Worm (Caenorhabditis elegans): ENCODE data around the gene F21D5.4.

- TF ChIP-seq ama-1 (optimal IDR thresholded peaks at IDR 0.05), result no peak
- no peak for TF ChIP-seq hmg-4 (GFP tag; optimal IDR thresholded peaks at IDR 0.05)
- TF ChIP-seq tbx-11 (GFP tag; IDR thresholded peaks at IDR 0.05), result no peak
- no peak for TF ChIP-seq hmbx-1 (tag; optimal IDR thresholded peaks at IDR 0.05)
- no peak for TF ChIP-seq ceh-36 (tag; optimal IDR thresholded peaks at IDR 0.05)
- TF ChIP-seq aly-1 (tag; optimal IDR thresholded peaks at IDR 0.05), result no peak
- TF ChIP-seq flt-1 (GFP tag; IDR thresholded peaks at IDR 0.05), result no peak
- TF ChIP-seq ceh-13 (GFP tag; optimal IDR thresholded peaks at IDR 0.05), result no peak
- TF ChIP-seq tbx-37 (GFP tag; conservative IDR thresholded peaks at IDR 0.05), result no peak
These were observed 1.4 kb downstream of the F21D5.4 start, which contains the start of gene F21D5.5 for ce11 chrIV:8739294-8739693.
